Fruit fly (Drosophila melanogaster) whole organism, embryonic: Measurements from ENCODE around the gene CG6000.
A peak's percentile ranks its signal among the peaks of the same experiment; 100 is the strongest.

Source experiments
- Adf1 ChIP-seq: fragments of 200-800 bp; sonication (Bioruptor generic); IDR thresholded peaks from 2 replicates; pipeline ENCODE4 v1.3.6; 2022; ENCODE audit warnings: missing biosample characterization, missing genetic modification characterization
- Bgb ChIP-seq: fragments of 200-800 bp; sonication (Bioruptor generic); IDR thresholded peaks from 2 replicates; pipeline ENCODE4 v1.3.6; 2022; ENCODE audit warnings: missing biosample characterization, missing genetic modification characterization; ENCODE audit not compliant: partially characterized antibody
- BtbVII ChIP-seq: fragments of 200-800 bp; sonication (Bioruptor generic); optimal IDR thresholded peaks from 3 replicates; lab custom pipeline; 2017; ENCODE audit warnings: missing biosample characterization, mild to moderate bottlenecking, missing genetic modification characterization
- CG10431 ChIP-seq: fragments of 200-800 bp; sonication (Bioruptor generic); optimal IDR thresholded peaks from 3 replicates; lab custom pipeline; 2018; ENCODE audit warnings: missing biosample characterization, mild to moderate bottlenecking, missing genetic modification characterization
- CG11247 ChIP-seq: fragments of 200-800 bp; sonication (Bioruptor generic); IDR thresholded peaks from 2 replicates; pipeline ENCODE4 v1.3.6; 2022; ENCODE audit warnings: missing biosample characterization, missing genetic modification characterization
- CG11456 ChIP-seq: fragments of 200-800 bp; sonication (Bioruptor generic); IDR thresholded peaks from 3 replicates; pipeline ENCODE4 v1.3.6; 2022; ENCODE audit warnings: missing biosample characterization, missing genetic modification characterization
- CG12236 ChIP-seq: fragments of 200-800 bp; sonication (Bioruptor generic); optimal IDR thresholded peaks from 2 replicates; lab custom pipeline; 2016; ENCODE audit warnings: missing biosample characterization, missing genetic modification characterization
- CG12769 ChIP-seq: fragments of 200-800 bp; sonication (Bioruptor generic); optimal IDR thresholded peaks from 2 replicates; lab custom pipeline; 2019; ENCODE audit warnings: missing biosample characterization, mild to moderate bottlenecking, missing genetic modification characterization, moderate library complexity
- CG13624 ChIP-seq: fragments of 200-800 bp; sonication (Bioruptor generic); optimal IDR thresholded peaks from 2 replicates; lab custom pipeline; 2016; ENCODE audit warnings: missing biosample characterization, missing genetic modification characterization
- CG14965 ChIP-seq: fragments of 200-800 bp; sonication (Bioruptor generic); optimal IDR thresholded peaks from 2 replicates; lab custom pipeline; 2016; ENCODE audit warnings: missing biosample characterization, missing genetic modification characterization, borderline replicate concordance
- CG15514 ChIP-seq: fragments of 200-800 bp; sonication (Bioruptor generic); optimal IDR thresholded peaks from 3 replicates; lab custom pipeline; 2017; ENCODE audit warnings: missing biosample characterization, missing genetic modification characterization, mild to moderate bottlenecking, moderate library complexity, missing genetic modification reagents
- CG16779 ChIP-seq: fragments of 200-800 bp; sonication (Bioruptor generic); IDR thresholded peaks from 2 replicates; pipeline ENCODE4 v1.3.6; 2022; ENCODE audit warnings: missing biosample characterization, missing genetic modification characterization
- CG17829 ChIP-seq: fragments of 200-800 bp; optimal IDR thresholded peaks from 2 replicates; lab custom pipeline; 2019; ENCODE audit warnings: missing biosample characterization, mild to moderate bottlenecking, missing genetic modification characterization, moderate library complexity
- CG2678 ChIP-seq: fragments of 200-800 bp; sonication (Bioruptor generic); optimal IDR thresholded peaks from 3 replicates; lab custom pipeline; 2019; ENCODE audit warnings: missing biosample characterization, mild to moderate bottlenecking, missing genetic modification characterization, moderate library complexity
- CG30403 ChIP-seq: fragments of 200-800 bp; sonication (Bioruptor generic); optimal IDR thresholded peaks from 3 replicates; lab custom pipeline; 2016; ENCODE audit warnings: missing biosample characterization, missing genetic modification characterization
- CG31224 ChIP-seq: fragments of 200-800 bp; sonication (Bioruptor generic); IDR thresholded peaks from 2 replicates; pipeline ENCODE4 v1.3.6; 2022; ENCODE audit warnings: missing biosample characterization, missing genetic modification characterization
- CG3281 ChIP-seq: fragments of 200-800 bp; sonication (Bioruptor generic); optimal IDR thresholded peaks from 3 replicates; lab custom pipeline; 2017; ENCODE audit warnings: missing biosample characterization, mild to moderate bottlenecking, missing genetic modification characterization
- CG4424 ChIP-seq: fragments of 200-800 bp; sonication (Bioruptor generic); optimal IDR thresholded peaks from 3 replicates; lab custom pipeline; 2016; ENCODE audit warnings: missing biosample characterization, missing genetic modification characterization
- CG6854 ChIP-seq: fragments of 200-800 bp; sonication (Bioruptor generic); optimal IDR thresholded peaks from 3 replicates; lab custom pipeline; 2017; ENCODE audit warnings: missing biosample characterization, mild to moderate bottlenecking, missing genetic modification characterization
- CG8290 ChIP-seq, 3 experiments: fragments of 200-800 bp; sonication (Bioruptor generic); optimal IDR thresholded peaks; 2 replicates each; lab custom pipeline; 2016 to 2019; ENCODE audit warnings: missing biosample characterization in 3 of 3, missing genetic modification characterization in 3 of 3, mild to moderate bottlenecking in 2 of 3, moderate library complexity in 1 of 3
- CG8478 ChIP-seq: fragments of >200 bp; optimal IDR thresholded peaks from 2 replicates; lab custom pipeline; 2018
- CG9817 ChIP-seq: fragments of 200-800 bp; sonication (Bioruptor generic); optimal IDR thresholded peaks from 2 replicates; lab custom pipeline; 2018; ENCODE audit warnings: missing biosample characterization, mild to moderate bottlenecking, missing genetic modification characterization, moderate library complexity
- CoRest ChIP-seq: fragments of 200-800 bp; sonication (Bioruptor generic); optimal IDR thresholded peaks from 3 replicates; lab custom pipeline; 2018; ENCODE audit warnings: missing biosample characterization, mild to moderate bottlenecking, missing genetic modification characterization, moderate library complexity
- Deaf1 ChIP-seq: fragments of 200-800 bp; optimal IDR thresholded peaks from 3 replicates; lab custom pipeline; 2019; ENCODE audit warnings: missing biosample characterization, mild to moderate bottlenecking, missing genetic modification characterization, moderate library complexity
- Dp ChIP-seq: fragments of 200-800 bp; sonication (Bioruptor generic); optimal IDR thresholded peaks from 2 replicates; lab custom pipeline; 2018; ENCODE audit warnings: missing biosample characterization, mild to moderate bottlenecking, missing genetic modification characterization, moderate library complexity
- MESR4 ChIP-seq: fragments of 200-800 bp; sonication (Bioruptor generic); optimal IDR thresholded peaks from 2 replicates; lab custom pipeline; 2018; ENCODE audit warnings: missing biosample characterization, mild to moderate bottlenecking, missing genetic modification characterization, moderate library complexity
- Med ChIP-seq: fragments of 200-800 bp; sonication (Bioruptor generic); peaks from one replicate; lab custom pipeline; 2016; ENCODE audit warnings: missing biosample characterization, missing genetic modification characterization, mild to moderate bottlenecking, inconsistent platforms, moderate library complexity
- Meics ChIP-seq: fragments of 200-800 bp; sonication (Bioruptor generic); optimal IDR thresholded peaks from 2 replicates; lab custom pipeline; 2017; ENCODE audit warnings: missing biosample characterization, mild to moderate bottlenecking, missing genetic modification characterization
- Mrtf ChIP-seq: fragments of 200-800 bp; sonication (Bioruptor generic); IDR thresholded peaks from 3 replicates; pipeline ENCODE4 v1.3.6; 2022; ENCODE audit warnings: missing biosample characterization, missing genetic modification characterization
- NK7.1 ChIP-seq: fragments of 200-800 bp; sonication (Bioruptor generic); optimal IDR thresholded peaks from 3 replicates; lab custom pipeline; 2016; ENCODE audit warnings: missing biosample characterization, missing genetic modification characterization
- Oli ChIP-seq: fragments of 200-800 bp; sonication (Bioruptor generic); optimal IDR thresholded peaks from 2 replicates; lab custom pipeline; 2018; ENCODE audit warnings: missing biosample characterization, mild to moderate bottlenecking, missing genetic modification characterization, moderate library complexity
- Taf1 ChIP-seq: fragments of 200-800 bp; sonication (Bioruptor generic); IDR thresholded peaks from 2 replicates; pipeline ENCODE4 v1.3.6; 2022; ENCODE audit warnings: missing biosample characterization, missing genetic modification characterization
- az2 ChIP-seq: fragments of 200-800 bp; sonication (Bioruptor generic); optimal IDR thresholded peaks from 3 replicates; lab custom pipeline; 2016; ENCODE audit warnings: missing biosample characterization, missing genetic modification characterization
- btn ChIP-seq: fragments of 200-800 bp; sonication (Bioruptor generic); optimal IDR thresholded peaks from 2 replicates; lab custom pipeline; 2016; ENCODE audit warnings: missing biosample characterization, missing genetic modification characterization
- caup ChIP-seq: fragments of 200-800 bp; sonication (Bioruptor generic); optimal IDR thresholded peaks from 3 replicates; lab custom pipeline; 2017; ENCODE audit warnings: missing biosample characterization, mild to moderate bottlenecking, missing genetic modification characterization, moderate library complexity; ENCODE audit not compliant: severe bottlenecking
- crc ChIP-seq: fragments of 200-800 bp; sonication (Bioruptor generic); optimal IDR thresholded peaks from 2 replicates; lab custom pipeline; 2016; ENCODE audit warnings: missing biosample characterization, missing genetic modification characterization
- dimm ChIP-seq: fragments of 200-800 bp; sonication (Bioruptor generic); IDR thresholded peaks from 2 replicates; pipeline ENCODE4 v1.3.6; 2022; ENCODE audit warnings: missing biosample characterization, missing genetic modification characterization
- dm ChIP-seq: fragments of 200-800 bp; sonication (Bioruptor generic); optimal IDR thresholded peaks from 3 replicates; lab custom pipeline; 2016; ENCODE audit warnings: missing biosample characterization, missing genetic modification characterization
- dysf ChIP-seq: fragments of 200-800 bp; sonication (Bioruptor generic); IDR thresholded peaks from 3 replicates; pipeline ENCODE4 v1.3.6; 2022; ENCODE audit warnings: missing biosample characterization, missing genetic modification characterization
- gce ChIP-seq: fragments of 200-800 bp; sonication (Bioruptor generic); IDR thresholded peaks from 3 replicates; pipeline ENCODE4 v1.3.6; 2022; ENCODE audit warnings: missing biosample characterization, missing genetic modification characterization
- ken ChIP-seq: fragments of 200-800 bp; sonication (Bioruptor generic); IDR thresholded peaks from 3 replicates; pipeline ENCODE4 v1.3.6; 2022; ENCODE audit warnings: missing biosample characterization, missing genetic modification characterization
- lab ChIP-seq: fragments of 200-800 bp; sonication (Bioruptor generic); optimal IDR thresholded peaks from 3 replicates; lab custom pipeline; 2017; ENCODE audit warnings: missing biosample characterization, missing genetic modification characterization, mild to moderate bottlenecking, moderate library complexity, missing genetic modification reagents
- maf-S ChIP-seq: fragments of 200-800 bp; sonication (Bioruptor generic); optimal IDR thresholded peaks from 2 replicates; lab custom pipeline; 2016; ENCODE audit warnings: missing biosample characterization, missing genetic modification characterization
- mld ChIP-seq: fragments of 200-800 bp; sonication (Bioruptor generic); IDR thresholded peaks from 3 replicates; pipeline ENCODE4 v1.3.6; 2022; ENCODE audit warnings: missing biosample characterization, missing genetic modification characterization; ENCODE audit not compliant: partially characterized antibody
- ro ChIP-seq: fragments of 200-800 bp; sonication (Bioruptor generic); IDR thresholded peaks from 2 replicates; pipeline ENCODE4 v1.3.6; 2022; ENCODE audit warnings: missing biosample characterization, missing genetic modification characterization
- row ChIP-seq: fragments of 200-800 bp; sonication (Bioruptor generic); IDR thresholded peaks from 3 replicates; pipeline ENCODE4 v1.3.6; 2022; ENCODE audit warnings: missing biosample characterization, missing genetic modification characterization
- scrt ChIP-seq: fragments of 200-800 bp; sonication (Bioruptor generic); optimal IDR thresholded peaks from 2 replicates; lab custom pipeline; 2018; ENCODE audit warnings: missing biosample characterization, mild to moderate bottlenecking, missing genetic modification characterization, moderate library complexity
- slbo ChIP-seq: fragments of 200-800 bp; sonication (Bioruptor generic); IDR thresholded peaks from 2 replicates; pipeline ENCODE4 v1.3.6; 2022; ENCODE audit warnings: missing biosample characterization, missing genetic modification characterization
- sr ChIP-seq: fragments of 200-800 bp; sonication (Bioruptor generic); IDR thresholded peaks from 3 replicates; pipeline ENCODE4 v1.3.6; 2022; ENCODE audit warnings: missing biosample characterization, missing genetic modification characterization

The CG6000 gene

dm6 chr3R:24051459-24052165 lies 2.6 kb upstream of the CG6000 start (continued):
- TF ChIP-seq Mrtf (GFP tag; lab: Robert Waterston, UW) (0 out of 3 replicates have a peak, but pooled peaks have one; percentile 4), ken (GFP tag; lab: Robert Waterston, UW) (0 out of 3 replicates have a peak, but pooled peaks have one; percentile 22), maf-S (GFP tag; lab: Kevin White, UChicago) (no peak), dimm (GFP tag; lab: Robert Waterston, UW) (no peak), CG16779 (GFP tag; lab: Robert Waterston, UW) (0 out of 2 replicates have a peak, but pooled peaks have one; percentile 25), row (GFP tag; lab: Robert Waterston, UW) (peak; percentile 75), caup (GFP tag; lab: Kevin White, UChicago) (peak; percentile 36), CG30403 (GFP tag; lab: Kevin White, UChicago) (no peak), az2 (GFP tag; lab: Kevin White, UChicago) (no peak), ro (GFP tag; lab: Robert Waterston, UW) (no peak), CG13624 (GFP tag; lab: Kevin White, UChicago) (no peak), CG8478 (lab: Kevin White, UChicago) (no peak), Med (peak; percentile 81), slbo (GFP tag; lab: Robert Waterston, UW) (peak; percentile 53), Meics (GFP tag; lab: Kevin White, UChicago) (no peak), btn (GFP tag; lab: Kevin White, UChicago) (no peak), CG2678 (tag; lab: Kevin White, UChicago) (peak; percentile 2), BtbVII (GFP tag; lab: Kevin White, UChicago) (peak; percentile 49), mld (no peak), Oli (no peak), sr (GFP tag; lab: Robert Waterston, UW) (0 out of 3 replicates have a peak, but pooled peaks have one; percentile 15), CG12769 (peak; percentile 69), gce (GFP tag; lab: Robert Waterston, UW) (no peak), crc (GFP tag; lab: Kevin White, UChicago) (no peak), Taf1 (GFP tag; lab: Robert Waterston, UW) (no peak), scrt (GFP tag; lab: Kevin White, UChicago) (peak; percentile 1), NK7.1 (GFP tag; lab: Kevin White, UChicago) (no peak), dysf (peak; percentile 42; the same call in 1 of the 3 replicates), lab (GFP tag; lab: Kevin White, UChicago) (peak; percentile 31), CG17829 (peak; percentile 26), CG31224 (no peak), dm (no peak), CG4424 (no peak), CG15514 (GFP tag; lab: Kevin White, UChicago) (peak; percentile 37), CG12236 (GFP tag; lab: Kevin White, UChicago) (no peak), Dp (GFP tag; lab: Kevin White, UChicago) (no peak), CG9817 (tag; lab: Kevin White, UChicago) (peak; percentile 23), Deaf1 (tag; lab: Kevin White, UChicago) (peak; percentile 12), CG11456 (GFP tag; lab: Robert Waterston, UW) (peak; percentile 56; the same call in 1 of the 3 replicates), Bgb (peak; percentile 39; the same call in 1 of the 2 replicates), CG14965 (GFP tag; lab: Kevin White, UChicago) (no peak), CoRest (tag; lab: Kevin White, UChicago) (no peak), MESR4 (GFP tag; lab: Kevin White, UChicago) (peak; percentile 85), CG3281 (GFP tag; lab: Kevin White, UChicago) (peak; percentile 10), CG6854 (GFP tag; lab: Kevin White, UChicago) (no peak), CG10431 (GFP tag; lab: Kevin White, UChicago) (peak; percentile 10), Adf1 (no peak; the same call in 1 of the 2 replicates), CG8290 (GFP tag; optimal IDR thresholded peaks at IDR 0.05; lab: Kevin White, UChicago) (no peak), CG8290 (tag; optimal IDR thresholded peaks at IDR 0.05; lab: Kevin White, UChicago) (peak in 1 of 2 experiments; percentile 50), CG11247 (no peak)
